Worm (Caenorhabditis elegans) whole organism, L4 larva: ENCODE results near the gene C25F6.8.

Experiments used
- D1046.2 ChIP-seq: fragments of 200-800 bp; sonication (Bioruptor generic); IDR thresholded peaks from 2 replicates; pipeline ENCODE4 v1.3.6; 2022; ENCODE audit warnings: missing genetic modification characterization, missing compliant biosample characterization
- F26F4.8 ChIP-seq: fragments of 200-800 bp; sonication (Bioruptor generic); conservative IDR thresholded peaks from 2 replicates; pipeline ENCODE4 v1.3.6; 2022; ENCODE audit warnings: missing genetic modification characterization, missing compliant biosample characterization
- F49E8.2 ChIP-seq: sonication (generic microtip); optimal IDR thresholded peaks from 2 replicates; lab custom pipeline; 2016; ENCODE audit warnings: missing compliant biosample characterization, mild to moderate bottlenecking, missing genetic modification characterization, borderline replicate concordance
- T20F7.1 ChIP-seq: fragments of 200-800 bp; sonication (Bioruptor generic); optimal IDR thresholded peaks from 2 replicates; lab custom pipeline; 2018; ENCODE audit warnings: mild to moderate bottlenecking, missing genetic modification characterization, missing compliant biosample characterization
- T26A8.4 ChIP-seq: fragments of 200-800 bp; sonication (Bioruptor generic); IDR thresholded peaks from 2 replicates; pipeline ENCODE4 v1.3.6; 2022; ENCODE audit warnings: missing genetic modification characterization, missing compliant biosample characterization
- Y105C5A.15 ChIP-seq: fragments of 200-800 bp; sonication (Bioruptor generic); IDR thresholded peaks from 2 replicates; pipeline ENCODE4 v1.3.6; 2022; ENCODE audit warnings: missing genetic modification characterization, missing compliant biosample characterization
- ZK337.2 ChIP-seq: fragments of 200-800 bp; sonication (Bioruptor generic); IDR thresholded peaks from 2 replicates; pipeline ENCODE4 v1.3.6; 2022; ENCODE audit warnings: missing genetic modification reagents, missing genetic modification characterization, missing compliant biosample characterization
- aly-2 ChIP-seq: sonication (generic microtip); optimal IDR thresholded peaks from 2 replicates; lab custom pipeline; 2018; ENCODE audit warnings: missing biosample characterization, missing genetic modification characterization
- ama-1 ChIP-seq: fragments of 150-350 bp; optimal IDR thresholded peaks from 2 replicates; lab custom pipeline; 2014; ENCODE audit warnings: inconsistent platforms, mixed read lengths
- arid-1 ChIP-seq: fragments of 200-800 bp; sonication (Bioruptor generic); conservative IDR thresholded peaks from 2 replicates; pipeline ENCODE4 v1.3.6; 2022; ENCODE audit warnings: missing genetic modification reagents, missing genetic modification characterization, missing compliant biosample characterization
- attf-4 ChIP-seq: sonication (generic microtip); optimal IDR thresholded peaks from 3 replicates; lab custom pipeline; 2017; ENCODE audit warnings: missing biosample characterization, missing genetic modification characterization
- ceh-20 ChIP-seq: fragments of 200-800 bp; sonication (Bioruptor generic); IDR thresholded peaks from 2 replicates; pipeline ENCODE4 v1.3.6; 2022; ENCODE audit warnings: missing genetic modification reagents, missing genetic modification characterization, missing compliant biosample characterization
- ceh-62 ChIP-seq: sonication (generic microtip); optimal IDR thresholded peaks from 2 replicates; lab custom pipeline; 2017; ENCODE audit warnings: missing biosample characterization, missing genetic modification characterization
- ceh-82 ChIP-seq: sonication (generic microtip); optimal IDR thresholded peaks from 2 replicates; lab custom pipeline; 2017; ENCODE audit warnings: missing biosample characterization, missing genetic modification characterization
- ces-1 ChIP-seq: fragments of 150-350 bp; sonication (generic microtip); optimal IDR thresholded peaks from 4 replicates; lab custom pipeline; 2014; ENCODE audit warnings: missing biosample characterization, missing genetic modification reagents, missing genetic modification characterization
- cey-2 ChIP-seq: sonication (generic microtip); optimal IDR thresholded peaks from 3 replicates; lab custom pipeline; 2017; ENCODE audit warnings: missing genetic modification characterization, mild to moderate bottlenecking, missing compliant biosample characterization, antibody characterized with exemption, borderline replicate concordance; ENCODE audit not compliant: insufficient read depth
- ctbp-1 ChIP-seq: fragments of 200-800 bp; sonication (Bioruptor generic); IDR thresholded peaks from 2 replicates; pipeline ENCODE4 v1.3.6; 2022; ENCODE audit warnings: missing genetic modification reagents, missing genetic modification characterization, missing compliant biosample characterization
- daf-12 ChIP-seq: fragments of 150-350 bp; optimal IDR thresholded peaks from 2 replicates; lab custom pipeline; 2014; ENCODE audit warnings: missing biosample characterization, missing genetic modification reagents, missing genetic modification characterization
- daf-16 ChIP-seq, 3 experiments: sonication (generic microtip); optimal IDR thresholded peaks; 2 replicates each; lab custom pipeline; 2016 to 2017; ENCODE audit warnings: missing genetic modification characterization in 3 of 3, missing genetic modification reagents in 3 of 3, mild to moderate bottlenecking in 2 of 3, missing compliant biosample characterization in 2 of 3, missing biosample characterization in 1 of 3, moderate library complexity in 1 of 3
- daf-19 ChIP-seq: fragments of 200-800 bp; sonication (Bioruptor generic); conservative IDR thresholded peaks from 2 replicates; pipeline ENCODE4 v1.3.6; 2022; ENCODE audit warnings: missing genetic modification characterization, missing compliant biosample characterization
- dmd-6 ChIP-seq: fragments of 200-800 bp; sonication (Bioruptor generic); IDR thresholded peaks from 2 replicates; pipeline ENCODE4 v1.3.6; 2022; ENCODE audit warnings: missing genetic modification reagents, missing genetic modification characterization, missing compliant biosample characterization
- dmd-9 ChIP-seq: fragments of 200-800 bp; sonication (Bioruptor generic); IDR thresholded peaks from 2 replicates; pipeline ENCODE4 v1.3.6; 2022; ENCODE audit warnings: missing genetic modification reagents, missing genetic modification characterization, missing compliant biosample characterization
- dpl-1 ChIP-seq: fragments of 150-350 bp; optimal IDR thresholded peaks from 2 replicates; lab custom pipeline; 2014; ENCODE audit warnings: missing biosample characterization, missing genetic modification reagents, missing genetic modification characterization
- fkh-10 ChIP-seq: fragments of 150-350 bp; optimal IDR thresholded peaks from 2 replicates; lab custom pipeline; 2014; ENCODE audit warnings: missing biosample characterization, missing genetic modification reagents, missing genetic modification characterization
- fos-1 ChIP-seq: fragments of 150-350 bp; optimal IDR thresholded peaks from 2 replicates; lab custom pipeline; 2014; ENCODE audit warnings: missing biosample characterization, missing genetic modification characterization
- hif-1 ChIP-seq, 2 experiments: sonication (generic microtip); optimal IDR thresholded peaks; 2 replicates each; lab custom pipeline; 2016 to 2017; ENCODE audit warnings: missing compliant biosample characterization in 2 of 2, missing genetic modification characterization in 2 of 2, missing genetic modification reagents in 2 of 2, missing genotype in 2 of 2, mild to moderate bottlenecking in 1 of 2
- hlh-11 ChIP-seq: fragments of 200-800 bp; sonication (Bioruptor generic); optimal IDR thresholded peaks from 2 replicates; lab custom pipeline; 2018; ENCODE audit warnings: mild to moderate bottlenecking, missing genetic modification characterization, missing compliant biosample characterization
- hlh-30 ChIP-seq: sonication (generic microtip); optimal IDR thresholded peaks from 2 replicates; lab custom pipeline; 2017; ENCODE audit warnings: antibody characterized with exemption, mild to moderate bottlenecking, missing genetic modification characterization, missing compliant biosample characterization; ENCODE audit not compliant: insufficient read depth
- hmg-1.1 ChIP-seq: fragments of 200-800 bp; sonication (Bioruptor generic); IDR thresholded peaks from 2 replicates; pipeline ENCODE4 v1.3.6; 2022; ENCODE audit warnings: missing genetic modification reagents, missing genetic modification characterization, missing compliant biosample characterization
- lim-7 ChIP-seq: fragments of 200-800 bp; sonication (Bioruptor generic); IDR thresholded peaks from 2 replicates; pipeline ENCODE4 v1.3.6; 2022; ENCODE audit warnings: missing genetic modification characterization, missing compliant biosample characterization
- lin-1 ChIP-seq: fragments of 200-800 bp; sonication (Bioruptor generic); IDR thresholded peaks from 2 replicates; pipeline ENCODE4 v1.3.6; 2022; ENCODE audit warnings: missing genetic modification reagents, missing genetic modification characterization, missing compliant biosample characterization
- lin-38 ChIP-seq: fragments of 200-800 bp; sonication (Bioruptor generic); IDR thresholded peaks from 2 replicates; pipeline ENCODE4 v1.3.6; 2022; ENCODE audit warnings: missing genetic modification reagents, missing genetic modification characterization, missing compliant biosample characterization
- mdt-29 ChIP-seq: fragments of 200-800 bp; sonication (Bioruptor generic); IDR thresholded peaks from 2 replicates; pipeline ENCODE4 v1.3.6; 2022; ENCODE audit warnings: missing genetic modification reagents, missing genetic modification characterization, missing compliant biosample characterization
- mep-1 ChIP-seq: fragments of 150-350 bp; sonication (generic microtip); optimal IDR thresholded peaks from 3 replicates; lab custom pipeline; 2014; ENCODE audit warnings: missing biosample characterization, missing genetic modification characterization
- mes-2 ChIP-seq: sonication (generic microtip); optimal IDR thresholded peaks from 2 replicates; lab custom pipeline; 2016; ENCODE audit warnings: missing genotype, mild to moderate bottlenecking, missing genetic modification characterization, missing compliant biosample characterization; ENCODE audit not compliant: poor library complexity, severe bottlenecking
- nhr-102 ChIP-seq: sonication (generic microtip); optimal IDR thresholded peaks from 2 replicates; lab custom pipeline; 2016; ENCODE audit warnings: mild to moderate bottlenecking, missing genetic modification characterization, moderate library complexity, missing compliant biosample characterization
- nhr-28 ChIP-seq: fragments of 150-350 bp; optimal IDR thresholded peaks from 2 replicates; lab custom pipeline; 2014; ENCODE audit warnings: missing biosample characterization, missing genetic modification characterization
- nhr-6 ChIP-seq: fragments of 150-350 bp; optimal IDR thresholded peaks from 2 replicates; lab custom pipeline; 2014; ENCODE audit warnings: missing biosample characterization, missing genetic modification characterization
- pqm-1 ChIP-seq: sonication (generic microtip); optimal IDR thresholded peaks from 2 replicates; lab custom pipeline; 2017; ENCODE audit warnings: missing biosample characterization, missing genetic modification characterization
- sdz-12 ChIP-seq: fragments of 200-800 bp; sonication (Bioruptor generic); optimal IDR thresholded peaks from 2 replicates; lab custom pipeline; 2018; ENCODE audit warnings: mild to moderate bottlenecking, missing genetic modification characterization, missing compliant biosample characterization
- skn-1 ChIP-seq: fragments of 150-350 bp; optimal IDR thresholded peaks from 2 replicates; lab custom pipeline; 2014; ENCODE audit warnings: missing biosample characterization, missing genetic modification characterization
- snpc-4 ChIP-seq: fragments of 150-350 bp; optimal IDR thresholded peaks from 2 replicates; lab custom pipeline; 2014; ENCODE audit warnings: missing biosample characterization, missing genetic modification characterization
- vab-7 ChIP-seq: fragments of 200-800 bp; sonication (Bioruptor generic); IDR thresholded peaks from 2 replicates; pipeline ENCODE4 v1.3.6; 2022; ENCODE audit warnings: missing genetic modification reagents, missing genetic modification characterization, missing compliant biosample characterization
- zag-1 ChIP-seq: fragments of 150-350 bp; optimal IDR thresholded peaks from 2 replicates; lab custom pipeline; 2014; ENCODE audit warnings: missing biosample characterization, missing genetic modification characterization
- zfp-2 ChIP-seq: sonication (generic microtip); optimal IDR thresholded peaks from 2 replicates; lab custom pipeline; 2016; ENCODE audit warnings: mild to moderate bottlenecking, missing genetic modification characterization, missing compliant biosample characterization
- ztf-11 ChIP-seq: fragments of 150-350 bp; optimal IDR thresholded peaks from 2 replicates; lab custom pipeline; 2014; ENCODE audit warnings: missing biosample characterization, missing genetic modification characterization
- ztf-7 ChIP-seq: fragments of 150-350 bp; optimal IDR thresholded peaks from 2 replicates; lab custom pipeline; 2014; ENCODE audit warnings: missing biosample characterization, missing genetic modification characterization

C25F6.8 gene

DNA sequence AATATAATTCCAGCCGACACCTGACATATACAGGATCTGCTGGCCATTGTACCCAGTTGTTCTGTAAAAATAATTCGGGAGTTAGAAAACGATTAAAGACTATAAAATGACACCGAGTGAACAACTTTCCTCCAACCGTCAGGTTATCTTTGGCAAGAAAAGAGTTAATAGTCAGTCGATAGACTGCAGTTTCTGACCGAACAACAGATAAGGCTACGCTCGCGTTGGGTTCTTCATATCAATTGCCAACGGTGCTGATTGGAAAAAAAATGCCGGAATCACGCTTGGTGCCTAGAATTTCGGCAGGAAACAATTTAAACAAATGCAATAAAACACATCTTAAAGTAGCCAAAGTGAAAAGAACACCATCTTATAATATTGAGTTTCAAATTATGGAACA lies 47.5 kb upstream of the C25F6.8 start, which contains the start of gene scav-1 (continued):
- no peak for TF ChIP-seq hif-1 (tag; optimal IDR thresholded peaks at IDR 0.05; lab: Kevin White, UChicago)
- no peak for TF ChIP-seq hmg-1.1
- peak; percentile 2 for TF ChIP-seq hlh-30 (tag; lab: Kevin White, UChicago)
- peak; percentile 13 for TF ChIP-seq mes-2 (tag; lab: Kevin White, UChicago)
- TF ChIP-seq lin-1 = no peak
- no peak for TF ChIP-seq ceh-62 (tag; lab: Kevin White, UChicago)
- no peak for TF ChIP-seq ceh-20 (GFP tag; lab: Robert Waterston, UW)
- TF ChIP-seq lim-7 (GFP tag; lab: Robert Waterston, UW) = no peak
- TF ChIP-seq arid-1 = no peak

DNA sequence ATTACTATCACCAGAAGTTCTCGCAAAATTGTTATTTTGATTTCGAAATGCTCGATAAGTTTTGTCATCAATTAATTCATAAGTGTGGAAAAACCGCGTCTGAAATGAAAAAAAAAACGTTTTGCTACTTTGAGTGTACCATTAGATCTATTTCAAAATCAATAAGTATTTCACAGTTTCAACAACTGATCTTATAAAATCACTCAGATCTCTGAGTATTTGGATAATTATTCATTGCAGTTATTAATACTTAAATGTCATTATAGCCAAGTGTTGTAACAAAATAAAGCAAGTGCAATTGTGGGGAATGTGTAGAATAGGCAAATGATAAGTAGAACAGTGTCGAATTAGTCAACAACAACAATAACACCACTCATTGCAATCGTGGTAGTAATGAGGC lies 41.7 kb upstream of the C25F6.8 start, which contains the start of gene C03F11.4:
Gene C03F11.4 (minus strand): TSS at position 101 of the 400 bp plus-strand sequence.
- TF ChIP-seq Y105C5A.15 = no peak
- no peak for TF ChIP-seq T26A8.4
- no peak for TF ChIP-seq snpc-4
- no peak for TF ChIP-seq cey-2 (tag; lab: Kevin White, UChicago)
- TF ChIP-seq zag-1 (tag; lab: Kevin White, UChicago) = no peak
- TF ChIP-seq nhr-102 (tag; lab: Kevin White, UChicago) = no peak
- no peak for TF ChIP-seq sdz-12 (GFP tag; lab: Kevin White, UChicago)
- no peak for TF ChIP-seq ces-1 (GFP tag; lab: Kevin White, UChicago)
- no peak for TF ChIP-seq mdt-29
- no peak for TF ChIP-seq ZK337.2 (GFP tag; lab: Robert Waterston, UW)
- TF ChIP-seq attf-4 (tag; lab: Kevin White, UChicago) = no peak
- TF ChIP-seq daf-16 (GFP tag; optimal IDR thresholded peaks at IDR 0.05; lab: Kevin White, UChicago) = no peak
- no peak for TF ChIP-seq daf-16 (tag; optimal IDR thresholded peaks at IDR 0.05; lab: Kevin White, UChicago)
- no peak for TF ChIP-seq nhr-6 (tag; lab: Kevin White, UChicago)
- no peak for TF ChIP-seq lin-1
- no peak for TF ChIP-seq daf-12 (tag; lab: Kevin White, UChicago)
- no peak for TF ChIP-seq hlh-11
- TF ChIP-seq F49E8.2 = no peak
- TF ChIP-seq hmg-1.1 = no peak

DNA sequence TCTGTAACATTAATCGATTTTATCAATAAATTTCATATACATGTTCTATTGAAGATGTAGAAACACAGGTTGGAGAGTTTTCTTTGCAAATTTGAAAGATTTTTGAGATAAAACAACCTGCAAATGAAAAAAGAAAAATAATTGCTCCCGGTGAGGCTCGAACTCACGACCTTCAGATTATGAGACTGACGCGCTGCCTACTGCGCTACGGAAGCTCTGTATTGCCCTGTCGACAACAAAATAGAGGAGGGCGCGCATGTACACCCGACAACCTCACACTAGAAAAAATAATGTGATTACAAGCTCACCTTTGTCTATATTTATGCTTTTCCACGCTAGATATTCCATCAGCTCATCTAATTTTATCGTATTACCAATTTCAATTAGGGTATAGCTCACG lies 40.8 kb upstream of the C25F6.8 start:
- TF ChIP-seq aly-2 (tag; lab: Kevin White, UChicago) = no peak
- TF ChIP-seq ZK337.2 (GFP tag; lab: Robert Waterston, UW) = 0 out of 2 replicates have a peak, but pooled peaks have one; percentile 17
- TF ChIP-seq mes-2 (tag; lab: Kevin White, UChicago) = peak; percentile 63
- no peak for TF ChIP-seq zfp-2 (tag; lab: Kevin White, UChicago)
- TF ChIP-seq pqm-1 (tag; lab: Kevin White, UChicago) = no peak
- no peak for TF ChIP-seq dpl-1 (GFP tag; lab: Kevin White, UChicago)
- TF ChIP-seq skn-1 (tag; lab: Kevin White, UChicago) = no peak
- peak in 1 of 2 experiments; percentile 50 for TF ChIP-seq daf-16 (GFP tag; optimal IDR thresholded peaks at IDR 0.05; lab: Kevin White, UChicago)
- peak; percentile 25 for TF ChIP-seq daf-16 (tag; optimal IDR thresholded peaks at IDR 0.05; lab: Kevin White, UChicago)
- no peak for TF ChIP-seq T20F7.1 (GFP tag; lab: Kevin White, UChicago)
- TF ChIP-seq mep-1 (tag; lab: Kevin White, UChicago) = no peak
- TF ChIP-seq D1046.2 (GFP tag; lab: Robert Waterston, UW) = peak; percentile 59; the same call in 1 of the 2 replicates
- TF ChIP-seq fos-1 (tag; lab: Kevin White, UChicago) = no peak
- 0 out of 2 replicates have a peak, but pooled peaks have one; percentile 41 for TF ChIP-seq ctbp-1 (GFP tag; lab: Robert Waterston, UW)
- TF ChIP-seq zag-1 (tag; lab: Kevin White, UChicago) = no peak
- TF ChIP-seq nhr-6 (tag; lab: Kevin White, UChicago) = no peak
- TF ChIP-seq dmd-6 = peak; percentile 27; the same call in 1 of the 2 replicates
- no peak for TF ChIP-seq hif-1 (tag; optimal IDR thresholded peaks at IDR 0.05; lab: Kevin White, UChicago)
- TF ChIP-seq dmd-9 (GFP tag; lab: Robert Waterston, UW) = peak; percentile 51; the same call in 1 of the 2 replicates
- no peak for TF ChIP-seq lin-38 (GFP tag; lab: Robert Waterston, UW)
- TF ChIP-seq ztf-11 (tag; lab: Kevin White, UChicago) = no peak
- peak; percentile 63 for TF ChIP-seq vab-7 (GFP tag; lab: Robert Waterston, UW)
- no peak for TF ChIP-seq ztf-7 (tag; lab: Kevin White, UChicago)
- 0 out of 2 replicates have a peak, but pooled peaks have one; percentile 30 for TF ChIP-seq lin-1
- no peak for TF ChIP-seq ama-1 (lab: Kevin White, UChicago)
- TF ChIP-seq fkh-10 (GFP tag; lab: Kevin White, UChicago) = no peak
- TF ChIP-seq ceh-82 = no peak
- TF ChIP-seq F26F4.8 (GFP tag; lab: Robert Waterston, UW) = 0 out of 2 replicates have a peak, but pooled peaks have one; percentile 52
- no peak for TF ChIP-seq daf-19 (GFP tag; lab: Robert Waterston, UW)
- no peak for TF ChIP-seq F49E8.2
- no peak for TF ChIP-seq snpc-4
- TF ChIP-seq nhr-28 (tag; lab: Kevin White, UChicago) = no peak
